Worm (Caenorhabditis elegans) whole organism, late embryonic: ENCODE measurements around the gene his-32.

Experiments used
- ets-4 ChIP-seq: sonication (generic microtip); optimal IDR thresholded peaks from 2 replicates; lab custom pipeline; 2016; ENCODE audit warnings: missing genetic modification characterization, missing compliant biosample characterization
- gmeb-2 ChIP-seq: sonication (generic microtip); optimal IDR thresholded peaks from 2 replicates; lab custom pipeline; 2016; ENCODE audit warnings: missing genetic modification characterization, inconsistent platforms, missing compliant biosample characterization
- nhr-11 ChIP-seq: fragments of 150-350 bp; optimal IDR thresholded peaks from 2 replicates; lab custom pipeline; 2014; ENCODE audit warnings: missing biosample characterization, missing genetic modification characterization
- ttx-3 ChIP-seq: sonication (generic microtip); optimal IDR thresholded peaks from 2 replicates; lab custom pipeline; 2016; ENCODE audit warnings: missing genetic modification reagents, missing genetic modification characterization, missing compliant biosample characterization
- unc-42 ChIP-seq: sonication (generic microtip); optimal IDR thresholded peaks from 2 replicates; lab custom pipeline; 2016; ENCODE audit warnings: missing genotype, missing genetic modification characterization, missing compliant biosample characterization

DNA sequence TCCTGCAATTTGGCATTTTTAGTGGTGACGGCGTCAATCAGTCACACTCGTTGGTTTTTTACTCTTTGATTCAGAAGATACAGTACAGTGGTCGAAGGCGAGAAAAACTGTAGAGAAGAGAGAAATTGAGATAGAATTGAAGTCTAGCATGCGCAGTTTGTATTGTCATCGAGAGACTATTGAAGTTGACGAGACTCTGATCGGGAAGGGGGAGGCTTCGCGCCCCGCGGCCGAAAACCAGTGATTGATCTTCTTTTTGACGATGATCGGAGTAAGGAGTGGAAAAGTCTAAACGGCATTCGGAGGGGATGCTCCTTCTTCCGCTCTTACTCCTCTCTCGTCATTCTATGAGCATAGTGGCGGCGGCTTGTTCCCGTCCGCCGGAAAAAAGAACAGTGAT lies 32.2 kb upstream of the his-32 start:
- TF ChIP-seq unc-42 (tag; lab: Kevin White, UChicago) (no peak), nhr-11 (tag; lab: Kevin White, UChicago) (no peak), ets-4 (tag; lab: Kevin White, UChicago) (no peak), ttx-3 (tag; lab: Kevin White, UChicago) (no peak), gmeb-2 (no peak)
